Fruit fly (Drosophila melanogaster): ENCODE results near the gene CG7600.

CG7600 gene

DNA sequence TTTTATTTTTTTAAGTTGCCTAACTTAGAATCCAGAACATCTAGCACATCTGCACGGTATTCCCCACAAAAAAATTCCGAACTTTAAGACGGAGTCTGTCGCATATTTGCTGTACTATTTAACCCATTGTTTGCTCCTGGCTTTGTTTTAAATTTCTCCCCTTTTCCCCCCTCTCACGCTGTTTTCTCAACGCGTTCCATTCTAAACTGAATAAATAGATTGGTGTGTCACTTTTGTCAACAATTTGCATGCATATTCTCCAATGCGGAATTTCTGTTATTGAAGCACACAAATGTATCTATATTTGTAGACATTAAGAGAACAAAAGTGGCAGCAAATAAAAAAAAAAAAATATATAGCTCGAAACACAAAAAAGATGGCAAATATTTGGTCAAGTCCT is 47.8 kb downstream of the CG7600 start (continued):
- peak; percentile 9 for TF ChIP-seq CG6254 (GFP tag; optimal IDR thresholded peaks at IDR 0.05)
- peak; percentile 37 for TF ChIP-seq cwo (GFP tag; optimal IDR thresholded peaks at IDR 0.05)
- 0 out of 3 replicates have a peak, but pooled peaks have one; percentile 8 for TF ChIP-seq CG17361 (GFP tag; IDR thresholded peaks at IDR 0.05)
- TF ChIP-seq CG10543 (GFP tag; optimal IDR thresholded peaks at IDR 0.05) = peak; percentile 12
- TF ChIP-seq CG32532 (GFP tag; IDR thresholded peaks at IDR 0.05) = 0 out of 2 replicates have a peak, but pooled peaks have one; percentile 4
- no peak for TF ChIP-seq CG8944 (GFP tag; optimal IDR thresholded peaks at IDR 0.05)
- TF ChIP-seq Mrtf (GFP tag; IDR thresholded peaks at IDR 0.05) = no peak
- no peak for TF ChIP-seq HmgZ (tag; optimal IDR thresholded peaks at IDR 0.05)
- peak; percentile 51 for TF ChIP-seq CHES-1-like (GFP tag; optimal IDR thresholded peaks at IDR 0.05)
- TF ChIP-seq CG15011 (GFP tag; optimal IDR thresholded peaks at IDR 0.05) = peak; percentile 68
- no peak for TF ChIP-seq klu (GFP tag; IDR thresholded peaks at IDR 0.05)
- peak; percentile 11 for TF ChIP-seq CG1233 (GFP tag; optimal IDR thresholded peaks at IDR 0.05)
- no peak for TF ChIP-seq dysf (GFP tag; IDR thresholded peaks at IDR 0.05)
- no peak for TF ChIP-seq CG14050 (GFP tag; IDR thresholded peaks at IDR 0.05)
- TF ChIP-seq schlank (tag; optimal IDR thresholded peaks at IDR 0.05) = peak; percentile 68
- TF ChIP-seq kni (GFP tag; optimal IDR thresholded peaks at IDR 0.05) = no peak
- peak; percentile 14 for TF ChIP-seq CG10209 (GFP tag; optimal IDR thresholded peaks at IDR 0.05)
- TF ChIP-seq CG6813 (GFP tag; optimal IDR thresholded peaks at IDR 0.05) = peak; percentile 61
- TF ChIP-seq h (optimal IDR thresholded peaks at IDR 0.05) = no peak
- peak; percentile 15 for TF ChIP-seq CG3995 (GFP tag; optimal IDR thresholded peaks at IDR 0.05)
- peak; percentile 13 for TF ChIP-seq CoRest (tag; optimal IDR thresholded peaks at IDR 0.05)
- TF ChIP-seq Med (GFP tag) = peak; percentile 91
- peak; percentile 19 for TF ChIP-seq unpg (GFP tag; optimal IDR thresholded peaks at IDR 0.05)
- peak; percentile 28 for TF ChIP-seq fd3F (GFP tag; optimal IDR thresholded peaks at IDR 0.05)
- TF ChIP-seq Hmr (GFP tag; optimal IDR thresholded peaks at IDR 0.05) = peak; percentile 77
- TF ChIP-seq ttk (GFP tag; IDR thresholded peaks at IDR 0.05) = no peak
- TF ChIP-seq CG7372 (GFP tag; IDR thresholded peaks at IDR 0.05) = no peak
- TF ChIP-seq zf30C (GFP tag; optimal IDR thresholded peaks at IDR 0.05) = no peak
- TF ChIP-seq YL-1 (GFP tag; optimal IDR thresholded peaks at IDR 0.05) = peak; percentile 34
- no peak for TF ChIP-seq ATbp (GFP tag; optimal IDR thresholded peaks at IDR 0.05)
- no peak for TF ChIP-seq Tbp (GFP tag; optimal IDR thresholded peaks at IDR 0.05)
- TF ChIP-seq Eip74EF (GFP tag; optimal IDR thresholded peaks at IDR 0.05) = peak in 1 of 2 experiments; percentile 24
- TF ChIP-seq CG11085 (GFP tag; IDR thresholded peaks at IDR 0.05) = no peak
- peak; percentile 59 for TF ChIP-seq PHDP (tag; optimal IDR thresholded peaks at IDR 0.05)
- TF ChIP-seq CG6854 (GFP tag; optimal IDR thresholded peaks at IDR 0.05) = peak; percentile 47
- TF ChIP-seq luna (GFP tag; optimal IDR thresholded peaks at IDR 0.05) = peak; percentile 51
- TF ChIP-seq Atf6 (GFP tag; IDR thresholded peaks at IDR 0.05) = peak; percentile 46; the same call in 1 of the 2 replicates
- peak; percentile 28 for TF ChIP-seq bab2 (GFP tag; optimal IDR thresholded peaks at IDR 0.05)
- no peak for TF ChIP-seq Six4 (GFP tag; optimal IDR thresholded peaks at IDR 0.05)
- TF ChIP-seq Ravus (GFP tag; IDR thresholded peaks at IDR 0.05) = no peak
- TF ChIP-seq dmrt99B (tag; optimal IDR thresholded peaks at IDR 0.05) = no peak
- no peak for TF ChIP-seq CG8478 (optimal IDR thresholded peaks at IDR 0.05)
- peak; percentile 80 for TF ChIP-seq sens (GFP tag)
- peak; percentile 66 for TF ChIP-seq BtbVII (GFP tag; optimal IDR thresholded peaks at IDR 0.05)
- no peak for TF ChIP-seq stwl (tag; optimal IDR thresholded peaks at IDR 0.05)
- TF ChIP-seq jigr1 (GFP tag; IDR thresholded peaks at IDR 0.05) = no peak
- TF ChIP-seq Kr (GFP tag; optimal IDR thresholded peaks at IDR 0.05) = no peak
- TF ChIP-seq CG3163 (GFP tag; optimal IDR thresholded peaks at IDR 0.05) = peak; percentile 36
- TF ChIP-seq Fer3 (tag; optimal IDR thresholded peaks at IDR 0.05) = peak; percentile 28
- peak in 1 of 2 experiments; percentile 7 for TF ChIP-seq Hr51 (GFP tag; optimal IDR thresholded peaks at IDR 0.05)
- TF ChIP-seq CG16815 (GFP tag; optimal IDR thresholded peaks at IDR 0.05) = no peak
